Worm (Caenorhabditis elegans): Measurements from ENCODE around the gene ZK742.3.

DNA sequence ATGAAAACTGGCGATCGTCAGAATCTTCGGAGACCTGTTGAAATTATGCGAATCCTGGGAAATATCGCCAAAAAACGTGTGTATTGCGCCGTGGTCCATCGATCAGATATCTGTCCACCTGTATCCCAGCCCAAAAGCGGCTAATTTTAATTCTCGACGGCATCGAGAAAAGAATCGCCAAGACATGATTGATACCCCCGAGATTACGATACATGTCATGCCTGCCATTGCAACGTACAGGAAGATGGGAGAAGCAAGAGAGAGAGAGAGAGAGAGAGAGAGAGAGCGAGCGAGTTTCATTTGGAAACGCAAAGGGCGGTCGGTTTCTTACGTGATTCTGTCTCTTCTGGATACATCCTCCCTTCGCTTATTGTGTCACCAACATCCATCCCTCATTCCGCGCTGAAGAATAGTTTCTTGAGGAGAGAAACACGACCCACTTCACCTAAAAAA lies 35.5 kb downstream of the ZK742.3 start, which contains the start of gene grl-10:
- TF ChIP-seq nhr-25 (tag; optimal IDR thresholded peaks at IDR 0.05) (no peak), fos-1 (tag; optimal IDR thresholded peaks at IDR 0.05) (no peak), skn-1 (tag; optimal IDR thresholded peaks at IDR 0.05) (no peak), zag-1 (tag; optimal IDR thresholded peaks at IDR 0.05) (no peak), elt-3 (tag; optimal IDR thresholded peaks at IDR 0.05) (no peak), ceh-16 (tag; optimal IDR thresholded peaks at IDR 0.05) (no peak), ama-1 (optimal IDR thresholded peaks at IDR 0.05) (no peak)

Data from whole organism, L2 larva.